Worm (Caenorhabditis elegans) whole organism, L1 larva: Measurements from ENCODE around the gene W05H9.4.

ENCODE experiments used
- nhr-76 ChIP-seq: sonication (generic microtip); optimal IDR thresholded peaks from 2 replicates; lab custom pipeline; 2017; ENCODE audit warnings: missing biosample characterization, missing genetic modification characterization
- snpc-4 ChIP-seq: fragments of 150-350 bp; optimal IDR thresholded peaks from 2 replicates; lab custom pipeline; 2014; ENCODE audit warnings: missing biosample characterization, missing genetic modification characterization

ce11 chrX:6245499-6245898 lies 17.9 kb upstream of the W05H9.4 start:
- TF ChIP-seq snpc-4 (tag; lab: Kevin White, UChicago) (no peak), nhr-76 (no peak)
